Worm (Caenorhabditis elegans) whole organism, L1 larva: Measurements from ENCODE around the gene cct-7.

Experiments used
- C16A3.4 ChIP-seq: fragments of 150-350 bp; optimal IDR thresholded peaks from 2 replicates; lab custom pipeline; 2014; ENCODE audit warnings: missing biosample characterization, missing genetic modification characterization
- C34B4.2 ChIP-seq: sonication (generic microtip); optimal IDR thresholded peaks from 2 replicates; lab custom pipeline; 2017; ENCODE audit warnings: mild to moderate bottlenecking, missing genetic modification characterization, missing compliant biosample characterization
- Y116A8C.19 ChIP-seq: sonication (generic microtip); optimal IDR thresholded peaks from 2 replicates; lab custom pipeline; 2016; ENCODE audit warnings: missing compliant biosample characterization, missing genetic modification characterization, borderline replicate concordance
- aha-1 ChIP-seq: fragments of 150-350 bp; optimal IDR thresholded peaks from 2 replicates; lab custom pipeline; 2014; ENCODE audit warnings: missing biosample characterization, missing genetic modification characterization
- aly-2 ChIP-seq: fragments of 150-350 bp; optimal IDR thresholded peaks from 2 replicates; lab custom pipeline; 2014; ENCODE audit warnings: missing biosample characterization, missing genetic modification characterization
- blmp-1 ChIP-seq: fragments of 150-350 bp; optimal IDR thresholded peaks from 2 replicates; lab custom pipeline; 2014; ENCODE audit warnings: missing biosample characterization, missing genetic modification characterization
- ceh-63 ChIP-seq: fragments of 200-800 bp; sonication (Bioruptor generic); optimal IDR thresholded peaks from 2 replicates; lab custom pipeline; 2018; ENCODE audit warnings: mild to moderate bottlenecking, missing genetic modification characterization, missing compliant biosample characterization
- ceh-8 ChIP-seq: fragments of 200-800 bp; sonication (Bioruptor generic); optimal IDR thresholded peaks from 2 replicates; lab custom pipeline; 2018; ENCODE audit warnings: mild to moderate bottlenecking, missing genetic modification characterization, moderate library complexity, missing compliant biosample characterization
- ceh-82 ChIP-seq, 3 experiments: fragments of 150-350 bp in 1 of 3; sonication (generic microtip) in 2 of 3; optimal IDR thresholded peaks; 2 replicates each; lab custom pipeline; 2014 to 2017; ENCODE audit warnings: missing biosample characterization in 3 of 3, missing genetic modification characterization in 3 of 3
- ceh-88 ChIP-seq: fragments of 200-800 bp; sonication (Bioruptor generic); IDR thresholded peaks from 2 replicates; pipeline ENCODE4 v1.3.6; 2022; ENCODE audit warnings: missing genetic modification characterization, missing compliant biosample characterization
- ceh-90 ChIP-seq: sonication (generic microtip); optimal IDR thresholded peaks from 2 replicates; lab custom pipeline; 2016; ENCODE audit warnings: missing genetic modification characterization, missing compliant biosample characterization
- efl-1 ChIP-seq, 4 experiments: fragments of 150-350 bp; optimal IDR thresholded peaks in 3 of 4; peaks in 1 of 4; 1 replicate in 1 of 4; 2 replicates in 3 of 4; lab custom pipeline; 2014; ENCODE audit warnings: missing biosample characterization in 2 of 4, missing genetic modification characterization in 2 of 4, missing genetic modification reagents in 2 of 4
- efl-3 ChIP-seq: fragments of 200-800 bp; sonication (Bioruptor generic); optimal IDR thresholded peaks from 2 replicates; lab custom pipeline; 2018; ENCODE audit warnings: mild to moderate bottlenecking, missing genetic modification characterization, missing compliant biosample characterization
- egl-13 ChIP-seq: sonication (generic microtip); optimal IDR thresholded peaks from 2 replicates; lab custom pipeline; 2016; ENCODE audit warnings: missing genotype, missing genetic modification reagents, missing genetic modification characterization, missing compliant biosample characterization
- egl-27 ChIP-seq, 2 experiments: fragments of 150-350 bp in 1 of 2; sonication (generic microtip); optimal IDR thresholded peaks; 3 replicates each; lab custom pipeline; 2017 to 2018; ENCODE audit warnings: missing biosample characterization in 2 of 2, missing genetic modification characterization in 2 of 2, missing genetic modification reagents in 2 of 2
- elt-2 ChIP-seq: sonication (generic microtip); optimal IDR thresholded peaks from 2 replicates; lab custom pipeline; 2016; ENCODE audit warnings: missing genetic modification characterization, mild to moderate bottlenecking, inconsistent platforms, missing compliant biosample characterization, missing genetic modification reagents
- ets-5 ChIP-seq: fragments of 200-800 bp; sonication (Bioruptor generic); IDR thresholded peaks from 2 replicates; pipeline ENCODE4 v1.3.6; 2022; ENCODE audit warnings: missing genetic modification characterization, missing compliant biosample characterization
- fkh-4 ChIP-seq: sonication (generic microtip); optimal IDR thresholded peaks from 2 replicates; lab custom pipeline; 2016; ENCODE audit warnings: missing compliant biosample characterization, missing genetic modification characterization, borderline replicate concordance
- grh-1 ChIP-seq: fragments of 200-800 bp; sonication (Bioruptor generic); IDR thresholded peaks from 2 replicates; pipeline ENCODE4 v1.3.6; 2022; ENCODE audit warnings: missing genetic modification reagents, missing genetic modification characterization, missing compliant biosample characterization
- hlh-4 ChIP-seq: sonication (generic microtip); optimal IDR thresholded peaks from 2 replicates; lab custom pipeline; 2016; ENCODE audit warnings: mild to moderate bottlenecking, missing genetic modification characterization, missing compliant biosample characterization
- lin-13 ChIP-seq: fragments of 150-350 bp; optimal IDR thresholded peaks from 2 replicates; lab custom pipeline; 2014; ENCODE audit warnings: missing biosample characterization, missing genetic modification reagents, missing genetic modification characterization
- lin-14 ChIP-seq: fragments of 200-800 bp; sonication (Bioruptor generic); optimal IDR thresholded peaks from 2 replicates; lab custom pipeline; 2018; ENCODE audit warnings: mild to moderate bottlenecking, missing genetic modification characterization, moderate library complexity, missing compliant biosample characterization
- lir-3 ChIP-seq: sonication (generic microtip); optimal IDR thresholded peaks from 2 replicates; lab custom pipeline; 2016; ENCODE audit warnings: mild to moderate bottlenecking, missing genetic modification characterization, moderate library complexity, missing compliant biosample characterization; ENCODE audit not compliant: poor library complexity
- lsy-2 ChIP-seq, 2 experiments: fragments of 150-350 bp; optimal IDR thresholded peaks; 2 replicates each; lab custom pipeline; 2014; ENCODE audit warnings: missing biosample characterization in 2 of 2, missing genetic modification characterization in 2 of 2
- mdl-1 ChIP-seq, 2 experiments: fragments of 150-350 bp; optimal IDR thresholded peaks; 2 replicates each; lab custom pipeline; 2014 to 2017; ENCODE audit warnings: missing biosample characterization in 2 of 2, missing genetic modification characterization in 2 of 2, inconsistent platforms in 1 of 2
- mef-2 ChIP-seq: fragments of 150-350 bp; optimal IDR thresholded peaks from 2 replicates; lab custom pipeline; 2014; ENCODE audit warnings: missing biosample characterization, missing genetic modification characterization
- mep-1 ChIP-seq: fragments of 150-350 bp; optimal IDR thresholded peaks from 2 replicates; lab custom pipeline; 2014; ENCODE audit warnings: missing biosample characterization, missing genetic modification characterization
- nhr-20 ChIP-seq: sonication (generic microtip); optimal IDR thresholded peaks from 2 replicates; lab custom pipeline; 2016; ENCODE audit warnings: mild to moderate bottlenecking, missing genetic modification characterization, missing compliant biosample characterization
- nhr-71 ChIP-seq: sonication (generic microtip); optimal IDR thresholded peaks from 2 replicates; lab custom pipeline; 2016; ENCODE audit warnings: mild to moderate bottlenecking, missing genetic modification characterization, moderate library complexity, missing compliant biosample characterization
- nhr-76 ChIP-seq: sonication (generic microtip); optimal IDR thresholded peaks from 2 replicates; lab custom pipeline; 2017; ENCODE audit warnings: missing biosample characterization, missing genetic modification characterization
- nhr-77 ChIP-seq: fragments of 150-350 bp; optimal IDR thresholded peaks from 2 replicates; lab custom pipeline; 2014; ENCODE audit warnings: missing biosample characterization, missing genetic modification characterization
- nhr-90 ChIP-seq: sonication (generic microtip); optimal IDR thresholded peaks from 2 replicates; lab custom pipeline; 2016; ENCODE audit warnings: mild to moderate bottlenecking, missing genetic modification characterization, missing compliant biosample characterization; ENCODE audit not compliant: poor library complexity
- pqm-1 ChIP-seq: sonication (generic microtip); optimal IDR thresholded peaks from 3 replicates; lab custom pipeline; 2017; ENCODE audit warnings: missing biosample characterization, missing genetic modification characterization
- snpc-4 ChIP-seq: fragments of 150-350 bp; optimal IDR thresholded peaks from 2 replicates; lab custom pipeline; 2014; ENCODE audit warnings: missing biosample characterization, missing genetic modification characterization
- swsn-7 ChIP-seq: sonication (generic microtip); optimal IDR thresholded peaks from 2 replicates; lab custom pipeline; 2016; ENCODE audit warnings: missing genetic modification characterization, missing compliant biosample characterization
- unc-30 ChIP-seq: sonication (generic microtip); optimal IDR thresholded peaks from 2 replicates; lab custom pipeline; 2017; ENCODE audit warnings: missing biosample characterization, missing genetic modification characterization
- unc-62 ChIP-seq: fragments of 150-350 bp; optimal IDR thresholded peaks from 2 replicates; lab custom pipeline; 2014; ENCODE audit warnings: missing biosample characterization, missing genetic modification reagents, missing genetic modification characterization
- unc-86 ChIP-seq: sonication (generic microtip); optimal IDR thresholded peaks from 2 replicates; lab custom pipeline; 2016; ENCODE audit warnings: missing genetic modification characterization, missing compliant biosample characterization
- xbp-1 ChIP-seq: sonication (generic microtip); optimal IDR thresholded peaks from 2 replicates; lab custom pipeline; 2016; ENCODE audit warnings: missing genetic modification characterization, missing compliant biosample characterization
- zag-1 ChIP-seq: fragments of 150-350 bp; optimal IDR thresholded peaks from 2 replicates; lab custom pipeline; 2014; ENCODE audit warnings: missing biosample characterization, missing genetic modification characterization
- ztf-4 ChIP-seq: fragments of 150-350 bp; optimal IDR thresholded peaks from 2 replicates; lab custom pipeline; 2014; ENCODE audit warnings: missing biosample characterization, missing genetic modification characterization

cct-7 gene

DNA sequence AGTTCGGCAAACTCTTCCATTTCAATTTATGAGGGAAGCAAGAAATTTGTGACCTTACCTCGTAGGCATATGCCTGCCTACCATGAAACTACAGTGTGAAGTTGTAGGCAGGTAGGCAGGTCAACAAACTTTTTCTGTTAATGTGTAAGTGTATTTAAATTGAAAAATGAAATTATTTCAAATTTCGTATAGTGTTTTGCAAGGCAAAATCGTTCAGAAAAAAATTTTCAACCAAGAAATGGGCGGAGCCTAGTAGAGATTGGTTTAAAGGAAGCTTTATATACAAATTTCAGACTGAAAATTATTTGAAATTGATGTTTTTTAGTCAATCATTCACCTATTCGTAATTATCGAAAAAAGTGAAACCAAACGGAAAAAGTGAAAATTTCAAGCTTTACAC is 14.2 kb upstream of the cct-7 start:
- TF ChIP-seq efl-1 (optimal IDR thresholded peaks at IDR 0.05; lab: Kevin White, UChicago) (no peak), efl-1 (GFP tag; optimal IDR thresholded peaks at IDR 0.05 in 1 of 2; lab: Kevin White, UChicago) (peak in 1 of 2 experiments; percentile 52), swsn-7 (tag; lab: Kevin White, UChicago) (no peak)

ce11 chrV:1862954-1863353 is 9.1 kb upstream of the cct-7 start:
- TF ChIP-seq swsn-7 (tag; lab: Kevin White, UChicago), result no peak
- no peak for TF ChIP-seq nhr-76
- no peak for TF ChIP-seq pqm-1
- no peak for TF ChIP-seq efl-1 (optimal IDR thresholded peaks at IDR 0.05; lab: Kevin White, UChicago)
- TF ChIP-seq efl-1 (GFP tag; optimal IDR thresholded peaks at IDR 0.05 in 1 of 2; lab: Kevin White, UChicago), result peak in 1 of 2 experiments; percentile 10
- TF ChIP-seq lin-13, result no peak

DNA sequence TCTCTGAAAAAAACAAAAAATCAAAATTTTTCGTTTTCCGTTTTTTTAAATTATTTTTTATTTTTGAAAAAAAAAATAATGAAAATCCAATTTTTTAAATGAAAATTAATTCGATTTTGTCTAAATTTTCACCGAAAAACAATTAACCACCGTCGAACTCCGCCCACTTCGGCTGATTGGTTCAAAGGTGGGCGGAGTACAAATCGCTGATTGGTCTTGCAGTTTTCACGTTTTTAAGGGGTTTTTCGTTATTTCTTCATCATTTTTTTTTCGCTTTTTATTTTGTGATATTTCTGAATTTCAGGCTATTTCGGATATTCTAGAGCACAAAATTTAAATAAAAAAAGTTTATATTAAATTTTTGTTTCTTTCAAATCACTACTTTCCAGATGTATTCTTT is 7.0 kb upstream of the cct-7 start:
- TF ChIP-seq elt-2 (tag; lab: Kevin White, UChicago) (no peak), efl-3 (GFP tag; lab: Kevin White, UChicago) (no peak), nhr-71 (tag; lab: Kevin White, UChicago) (no peak), swsn-7 (tag; lab: Kevin White, UChicago) (no peak), lin-14 (no peak), ceh-90 (tag; lab: Kevin White, UChicago) (no peak), C16A3.4 (tag; lab: Kevin White, UChicago) (no peak), mep-1 (tag; lab: Kevin White, UChicago) (no peak), mef-2 (tag; lab: Kevin White, UChicago) (no peak), snpc-4 (tag; lab: Kevin White, UChicago) (no peak), nhr-77 (tag; lab: Kevin White, UChicago) (no peak), aha-1 (no peak), egl-27 (tag; optimal IDR thresholded peaks at IDR 0.05; lab: Kevin White, UChicago) (no peak), unc-62 (GFP tag; lab: Kevin White, UChicago) (no peak), Y116A8C.19 (tag; lab: Kevin White, UChicago) (no peak), nhr-90 (tag; lab: Kevin White, UChicago) (no peak)

- TF ChIP-seq efl-1 (optimal IDR thresholded peaks at IDR 0.05; lab: Kevin White, UChicago) (no peak), efl-1 (GFP tag; optimal IDR thresholded peaks at IDR 0.05 in 1 of 2; lab: Kevin White, UChicago) (peak in 1 of 2 experiments; percentile 71), unc-86 (tag; lab: Kevin White, UChicago) (no peak)
Observed at ce11 chrV:1868025-1868424, 4.0 kb upstream of the cct-7 start.

DNA sequence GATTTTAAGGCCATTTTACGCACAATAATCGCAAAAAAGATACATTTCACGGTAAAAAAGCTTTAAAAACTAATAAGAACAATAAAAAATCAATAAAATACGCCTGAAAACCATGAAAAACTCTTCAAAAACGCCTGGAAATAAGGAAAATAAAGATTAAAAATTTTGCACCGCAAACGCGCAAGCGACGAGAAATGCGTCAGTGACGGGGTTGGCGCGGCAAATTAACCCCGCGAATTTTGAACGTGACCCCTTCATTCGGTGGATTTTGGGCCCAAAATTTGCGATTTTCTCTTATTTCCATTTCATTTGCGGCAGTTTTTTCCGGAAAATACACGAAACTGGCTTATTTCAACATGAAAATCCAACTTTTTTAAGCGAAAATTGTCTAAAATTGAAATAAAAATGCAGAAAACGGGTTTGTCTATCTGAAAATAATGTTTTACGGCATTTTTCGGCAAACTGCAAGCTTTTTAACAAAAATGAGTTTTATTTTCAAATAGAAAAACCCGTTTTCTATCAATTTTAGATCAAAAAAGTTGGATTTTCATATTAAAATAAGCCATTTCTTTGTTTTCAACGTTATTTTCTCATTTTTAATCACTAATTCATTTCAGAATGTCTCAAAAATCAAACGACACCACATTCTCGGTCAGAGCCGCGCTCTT is 3.3 kb upstream of the cct-7 start, which contains the start of gene knl-3:
knl-3 (plus strand) TSS at position 618 of the 668 bp plus-strand sequence.
- TF ChIP-seq Y116A8C.19 (tag; lab: Kevin White, UChicago) (no peak), egl-13 (tag; lab: Kevin White, UChicago) (peak; percentile 77), xbp-1 (tag; lab: Kevin White, UChicago) (peak; percentile 86), lir-3 (tag; lab: Kevin White, UChicago) (no peak), blmp-1 (tag; lab: Kevin White, UChicago) (peak; percentile 52), fkh-4 (tag; lab: Kevin White, UChicago) (peak; percentile 40), zag-1 (tag; lab: Kevin White, UChicago) (peak; percentile 61), lsy-2 (tag; optimal IDR thresholded peaks at IDR 0.05; lab: Kevin White, UChicago) (peak; percentile 91), aha-1 (peak; percentile 55), aly-2 (tag; lab: Kevin White, UChicago) (peak; percentile 81), C34B4.2 (tag; lab: Kevin White, UChicago) (no peak), snpc-4 (tag; lab: Kevin White, UChicago) (peak; percentile 76), nhr-20 (tag; lab: Kevin White, UChicago) (peak; percentile 89), C16A3.4 (tag; lab: Kevin White, UChicago) (peak; percentile 85), ceh-88 (GFP tag; lab: Robert Waterston, UW) (peak; percentile 52), ztf-4 (tag; lab: Kevin White, UChicago) (peak; percentile 54), nhr-76 (peak; percentile 72), hlh-4 (tag; lab: Kevin White, UChicago) (no peak), unc-30 (tag; lab: Kevin White, UChicago) (no peak), egl-27 (tag; optimal IDR thresholded peaks at IDR 0.05; lab: Kevin White, UChicago) (no peak), ets-5 (no peak), ceh-82 (tag; optimal IDR thresholded peaks at IDR 0.05; lab: Kevin White, UChicago) (peak; percentile 95 to 96 (median 95)), ceh-63 (GFP tag; lab: Kevin White, UChicago) (no peak), mef-2 (tag; lab: Kevin White, UChicago) (no peak), mdl-1 (tag; optimal IDR thresholded peaks at IDR 0.05; lab: Kevin White, UChicago) (peak in 1 of 2 experiments; percentile 84), efl-3 (GFP tag; lab: Kevin White, UChicago) (no peak), ceh-8 (peak; percentile 81), grh-1 (GFP tag; lab: Robert Waterston, UW) (peak; percentile 88)
